Worm (Caenorhabditis elegans): ENCODE data around the gene K08E7.5.

ce11 chrIV:12600941-12601340 is 27.8 kb downstream of the K08E7.5 start:
- TF ChIP-seq snpc-4 (tag; optimal IDR thresholded peaks at IDR 0.05), result no peak
- TF ChIP-seq elt-1 (tag; optimal IDR thresholded peaks at IDR 0.05; ENCODE audit: borderline replicate concordance, insufficient read depth), result no peak
- TF ChIP-seq lin-13 (tag; optimal IDR thresholded peaks at IDR 0.05), result no peak
- TF ChIP-seq ceh-39 (tag; optimal IDR thresholded peaks at IDR 0.05), result no peak
- no peak for TF ChIP-seq pha-4 (tag; optimal IDR thresholded peaks at IDR 0.05)
- TF ChIP-seq cnd-1 (tag; optimal IDR thresholded peaks at IDR 0.05), result no peak
- no peak for TF ChIP-seq nhr-237 (tag; optimal IDR thresholded peaks at IDR 0.05)
- TF ChIP-seq mep-1 (tag; optimal IDR thresholded peaks at IDR 0.05), result no peak
- no peak for TF ChIP-seq nhr-28 (tag; optimal IDR thresholded peaks at IDR 0.05)
- no peak for TF ChIP-seq unc-120 (tag; optimal IDR thresholded peaks at IDR 0.05; ENCODE audit: poor library complexity, severe bottlenecking)
- no peak for TF ChIP-seq unc-62 (GFP tag; optimal IDR thresholded peaks at IDR 0.05)
